Fruit fly (Drosophila melanogaster) whole organism, wandering third instar larva: Measurements from ENCODE around the gene CG8945.

Source experiments
- CG9705 ChIP-seq: fragments of 200-800 bp; sonication (Bioruptor generic); optimal IDR thresholded peaks from 2 replicates; lab custom pipeline; 2018; ENCODE audit warnings: missing biosample characterization, mild to moderate bottlenecking, missing genetic modification characterization
- Dfd ChIP-seq: fragments of >200 bp; optimal IDR thresholded peaks from 2 replicates; lab custom pipeline; 2017; ENCODE audit warnings: missing biosample characterization, missing genetic modification characterization
- Jra ChIP-seq: sonication (Bioruptor generic); optimal IDR thresholded peaks from 2 replicates; lab custom pipeline; 2016; ENCODE audit warnings: missing biosample characterization, missing genetic modification characterization
- ey ChIP-seq: fragments of 200-800 bp; sonication (Bioruptor generic); optimal IDR thresholded peaks from 2 replicates; lab custom pipeline; 2016; ENCODE audit warnings: missing biosample characterization, missing genetic modification characterization
- lola ChIP-seq: fragments of >200 bp; optimal IDR thresholded peaks from 2 replicates; lab custom pipeline; 2017; ENCODE audit warnings: missing biosample characterization, missing genetic modification characterization
- psq ChIP-seq: fragments of 200-800 bp; sonication (Bioruptor generic); optimal IDR thresholded peaks from 3 replicates; lab custom pipeline; 2017; ENCODE audit warnings: missing biosample characterization, mild to moderate bottlenecking, missing genetic modification characterization, moderate library complexity

DNA sequence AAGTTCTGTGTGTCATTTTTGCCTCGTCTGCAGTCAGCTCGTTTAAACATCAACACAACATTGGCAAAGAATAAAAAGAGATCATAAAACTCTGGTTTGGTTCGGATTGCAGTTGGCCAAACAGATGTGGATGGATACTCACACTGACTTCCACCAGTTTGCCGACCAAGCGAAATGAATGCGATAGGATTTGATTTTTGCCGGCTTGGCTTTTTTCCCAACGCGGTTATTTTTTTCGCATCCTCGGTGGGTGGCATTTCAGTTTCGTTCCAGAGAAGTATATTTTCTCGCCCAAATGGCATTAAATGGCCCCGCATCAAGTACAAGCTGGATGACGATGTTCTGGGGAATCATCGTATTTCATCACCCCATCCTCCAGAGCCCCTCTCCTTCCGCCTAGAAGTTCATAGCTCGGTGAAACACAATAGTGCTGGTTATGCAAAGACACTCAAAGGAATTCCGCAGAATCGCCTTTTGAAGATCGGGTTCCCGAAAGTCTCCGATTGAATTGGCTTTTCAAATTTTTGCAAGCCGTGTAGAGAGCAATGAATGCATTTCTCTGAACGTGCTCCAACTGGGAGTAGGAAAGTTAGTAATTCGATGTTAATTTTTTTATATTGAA lies 23.2 kb upstream of the CG8945 start:
- TF ChIP-seq psq = no peak
- TF ChIP-seq CG9705 = no peak
- no peak for TF ChIP-seq Jra (GFP tag; lab: Kevin White, UChicago)
- TF ChIP-seq lola (GFP tag; lab: Kevin White, UChicago) = no peak
- TF ChIP-seq Dfd (GFP tag; lab: Kevin White, UChicago) = no peak
- no peak for TF ChIP-seq ey (GFP tag; lab: Kevin White, UChicago)
